Fruit fly (Drosophila melanogaster) whole organism: ENCODE data around the gene CG13040.

Experiments
- CG8478 ChIP-seq: fragments of >200 bp; optimal IDR thresholded peaks from 2 replicates; lab custom pipeline; 2018; ENCODE audit warnings: inconsistent platforms
- psq ChIP-seq: fragments of >200 bp; optimal IDR thresholded peaks from 2 replicates; lab custom pipeline; 2017

DNA sequence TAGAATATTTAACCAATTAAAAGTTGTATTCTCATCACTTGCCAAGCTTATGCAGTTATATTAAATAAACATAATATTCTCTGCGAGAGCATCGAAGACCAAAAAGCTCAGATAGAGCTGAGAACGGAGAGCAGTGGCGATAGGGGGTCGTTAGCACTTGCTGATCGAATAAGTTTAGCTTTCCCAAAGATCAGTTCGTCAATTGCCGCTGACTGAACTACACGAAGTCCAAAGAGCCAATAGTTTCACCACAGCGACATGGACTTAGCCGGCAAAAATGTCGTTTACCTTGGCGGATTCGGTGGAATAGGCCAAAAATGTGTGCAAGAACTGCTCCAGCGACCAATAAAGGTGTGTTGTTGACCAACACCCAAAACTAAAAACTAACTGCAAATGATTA is 41.6 kb upstream of the CG13040 start, which contains the start of gene CG4842:
- TF ChIP-seq psq, result no peak
- TF ChIP-seq CG8478 (lab: Kevin White, UChicago), result no peak
